Fruit fly (Drosophila melanogaster) whole organism, embryonic: Measurements from ENCODE around the gene CG3349.

Experiments
- CG10267 ChIP-seq: fragments of 200-800 bp; sonication (Bioruptor generic); optimal IDR thresholded peaks from 2 replicates; lab custom pipeline; 2018; ENCODE audit warnings: missing biosample characterization, mild to moderate bottlenecking, missing genetic modification characterization, moderate library complexity
- CG11093 ChIP-seq: fragments of 200-800 bp; sonication (Bioruptor generic); IDR thresholded peaks from 3 replicates; pipeline ENCODE4 v1.3.6; 2022; ENCODE audit warnings: missing biosample characterization, missing genetic modification characterization
- CG11247 ChIP-seq: fragments of 200-800 bp; sonication (Bioruptor generic); IDR thresholded peaks from 2 replicates; pipeline ENCODE4 v1.3.6; 2022; ENCODE audit warnings: missing biosample characterization, missing genetic modification characterization
- CG12104 ChIP-seq: fragments of 200-800 bp; sonication (Bioruptor generic); optimal IDR thresholded peaks from 3 replicates; lab custom pipeline; 2016; ENCODE audit warnings: missing biosample characterization, missing genetic modification characterization
- CG12155 ChIP-seq: fragments of 200-800 bp; sonication (Bioruptor generic); optimal IDR thresholded peaks from 3 replicates; lab custom pipeline; 2016; ENCODE audit warnings: missing biosample characterization, missing genetic modification characterization
- CG12299 ChIP-seq: fragments of 200-800 bp; sonication (Bioruptor generic); optimal IDR thresholded peaks from 2 replicates; lab custom pipeline; 2018; ENCODE audit warnings: missing biosample characterization, mild to moderate bottlenecking, missing genetic modification characterization
- CG12769 ChIP-seq: fragments of 200-800 bp; sonication (Bioruptor generic); optimal IDR thresholded peaks from 2 replicates; lab custom pipeline; 2019; ENCODE audit warnings: missing biosample characterization, mild to moderate bottlenecking, missing genetic modification characterization, moderate library complexity
- CG14710 ChIP-seq: fragments of 200-800 bp; sonication (Bioruptor generic); optimal IDR thresholded peaks from 3 replicates; lab custom pipeline; 2019; ENCODE audit warnings: missing biosample characterization, mild to moderate bottlenecking, missing genetic modification characterization, moderate library complexity
- CG14965 ChIP-seq: fragments of 200-800 bp; sonication (Bioruptor generic); optimal IDR thresholded peaks from 2 replicates; lab custom pipeline; 2016; ENCODE audit warnings: missing biosample characterization, missing genetic modification characterization, borderline replicate concordance
- CG17829 ChIP-seq: fragments of 200-800 bp; optimal IDR thresholded peaks from 2 replicates; lab custom pipeline; 2019; ENCODE audit warnings: missing biosample characterization, mild to moderate bottlenecking, missing genetic modification characterization, moderate library complexity
- CG18011 ChIP-seq: fragments of 200-800 bp; sonication (Bioruptor generic); optimal IDR thresholded peaks from 2 replicates; lab custom pipeline; 2017; ENCODE audit warnings: missing biosample characterization, missing genetic modification characterization, mild to moderate bottlenecking, moderate library complexity, missing genotype
- CG18262 ChIP-seq: fragments of 200-800 bp; optimal IDR thresholded peaks from 3 replicates; lab custom pipeline; 2019; ENCODE audit warnings: missing biosample characterization, mild to moderate bottlenecking, missing genetic modification characterization, moderate library complexity
- CG18599 ChIP-seq: fragments of 200-800 bp; sonication (Bioruptor generic); optimal IDR thresholded peaks from 3 replicates; lab custom pipeline; 2017; ENCODE audit warnings: missing biosample characterization, missing genetic modification characterization, mild to moderate bottlenecking, moderate library complexity, missing genetic modification reagents
- CG18764 ChIP-seq: fragments of 200-800 bp; sonication (Bioruptor generic); optimal IDR thresholded peaks from 3 replicates; lab custom pipeline; 2016; ENCODE audit warnings: missing biosample characterization, missing genetic modification characterization
- CG2129 ChIP-seq: fragments of 200-800 bp; sonication (Bioruptor generic); IDR thresholded peaks from 2 replicates; pipeline ENCODE4 v1.3.6; 2022; ENCODE audit warnings: missing biosample characterization, missing genetic modification characterization; ENCODE audit not compliant: partially characterized antibody
- CG30403 ChIP-seq: fragments of 200-800 bp; sonication (Bioruptor generic); optimal IDR thresholded peaks from 3 replicates; lab custom pipeline; 2016; ENCODE audit warnings: missing biosample characterization, missing genetic modification characterization
- CG31441 ChIP-seq: fragments of 200-800 bp; sonication (Bioruptor generic); IDR thresholded peaks from 2 replicates; pipeline ENCODE4 v1.3.6; 2022; ENCODE audit warnings: missing biosample characterization, missing genetic modification characterization
- CG3163 ChIP-seq: fragments of 200-800 bp; sonication (Bioruptor generic); optimal IDR thresholded peaks from 3 replicates; lab custom pipeline; 2016; ENCODE audit warnings: missing biosample characterization, missing genetic modification characterization
- CG3838 ChIP-seq: fragments of 200-800 bp; sonication (Bioruptor generic); optimal IDR thresholded peaks from 3 replicates; lab custom pipeline; 2016; ENCODE audit warnings: missing biosample characterization, missing genetic modification characterization
- CG42726 ChIP-seq: fragments of 200-800 bp; sonication (Bioruptor generic); IDR thresholded peaks from 2 replicates; pipeline ENCODE4 v1.3.6; 2022; ENCODE audit warnings: missing biosample characterization, missing genetic modification characterization; ENCODE audit not compliant: partially characterized antibody
- CG5245 ChIP-seq: fragments of 200-800 bp; sonication (Bioruptor generic); optimal IDR thresholded peaks from 3 replicates; lab custom pipeline; 2016; ENCODE audit warnings: missing biosample characterization, missing genetic modification characterization
- CG8924 ChIP-seq: fragments of 200-800 bp; optimal IDR thresholded peaks from 3 replicates; lab custom pipeline; 2019; ENCODE audit warnings: missing biosample characterization, mild to moderate bottlenecking, missing genetic modification characterization, moderate library complexity
- CG9727 ChIP-seq: fragments of 200-800 bp; sonication (Bioruptor generic); optimal IDR thresholded peaks from 3 replicates; lab custom pipeline; 2017; ENCODE audit warnings: missing biosample characterization, mild to moderate bottlenecking, missing genetic modification characterization
- D ChIP-seq, 2 experiments: fragments of 200-800 bp in 1 of 2; fragments of >200 bp in 1 of 2; sonication (Bioruptor generic) in 1 of 2; optimal IDR thresholded peaks; 2 replicates in 1 of 2; 3 replicates in 1 of 2; lab custom pipeline; 2017; ENCODE audit warnings: mild to moderate bottlenecking in 1 of 2, missing biosample characterization in 1 of 2, missing genetic modification characterization in 1 of 2, missing genetic modification reagents in 1 of 2
- E2f1 ChIP-seq: fragments of 200-800 bp; sonication (Bioruptor generic); IDR thresholded peaks from 2 replicates; pipeline ENCODE4 v1.3.6; 2022; ENCODE audit warnings: missing biosample characterization, missing genetic modification characterization
- Elba2 ChIP-seq: fragments of 200-800 bp; sonication (Bioruptor generic); optimal IDR thresholded peaks from 3 replicates; lab custom pipeline; 2016; ENCODE audit warnings: missing biosample characterization, missing genetic modification characterization
- Ets65A ChIP-seq: fragments of 200-800 bp; sonication (Bioruptor generic); peaks from one replicate; lab custom pipeline; 2016; ENCODE audit warnings: missing biosample characterization, missing genetic modification characterization
- H2.0 ChIP-seq: fragments of 200-800 bp; sonication (Bioruptor generic); IDR thresholded peaks from 2 replicates; pipeline ENCODE4 v1.3.6; 2022; ENCODE audit warnings: missing biosample characterization, missing genetic modification characterization
- Hr39 ChIP-seq: fragments of >200 bp; optimal IDR thresholded peaks from 2 replicates; lab custom pipeline; 2017
- Stat92E ChIP-seq, 3 experiments: fragments of >200 bp in 2 of 3; fragments of 200-800 bp in 1 of 3; sonication (Bioruptor generic) in 1 of 3; optimal IDR thresholded peaks; 2 replicates each; lab custom pipeline; 2017 to 2019; ENCODE audit warnings: missing biosample characterization in 3 of 3, missing genetic modification characterization in 3 of 3, mild to moderate bottlenecking in 1 of 3, moderate library complexity in 1 of 3
- aop ChIP-seq: fragments of 200-800 bp; sonication (Bioruptor generic); IDR thresholded peaks from 2 replicates; pipeline ENCODE4 v1.3.6; 2022; ENCODE audit warnings: missing biosample characterization, missing genetic modification characterization
- ash1 ChIP-seq: fragments of 200-800 bp; sonication (Bioruptor generic); optimal IDR thresholded peaks from 2 replicates; lab custom pipeline; 2018; ENCODE audit warnings: missing biosample characterization, mild to moderate bottlenecking, missing genetic modification characterization
- ems ChIP-seq: fragments of 200-800 bp; sonication (Bioruptor generic); optimal IDR thresholded peaks from 3 replicates; lab custom pipeline; 2016; ENCODE audit warnings: missing biosample characterization, missing genetic modification characterization
- ewg ChIP-seq: fragments of 200-800 bp; sonication (Bioruptor generic); optimal IDR thresholded peaks from 3 replicates; lab custom pipeline; 2017; ENCODE audit warnings: mild to moderate bottlenecking, missing biosample characterization, missing genetic modification reagents, missing genetic modification characterization
- exex ChIP-seq: fragments of 200-800 bp; sonication (Bioruptor generic); optimal IDR thresholded peaks from 4 replicates; lab custom pipeline; 2018; ENCODE audit warnings: missing biosample characterization, mild to moderate bottlenecking, missing genetic modification characterization, moderate library complexity
- fd3F ChIP-seq: fragments of 200-800 bp; sonication (Bioruptor generic); optimal IDR thresholded peaks from 2 replicates; lab custom pipeline; 2018; ENCODE audit warnings: missing biosample characterization, mild to moderate bottlenecking, missing genetic modification characterization, moderate library complexity
- gsb-n ChIP-seq: fragments of 200-800 bp; sonication (Bioruptor generic); optimal IDR thresholded peaks from 3 replicates; lab custom pipeline; 2018; ENCODE audit warnings: missing biosample characterization, mild to moderate bottlenecking, missing genetic modification characterization
- insv ChIP-seq, 2 experiments: fragments of 200-800 bp; sonication (Bioruptor generic); optimal IDR thresholded peaks; 3 replicates each; lab custom pipeline; 2016 to 2018; ENCODE audit warnings: missing biosample characterization in 2 of 2, missing genetic modification characterization in 2 of 2
- lola ChIP-seq, 3 experiments: fragments of >200 bp in 2 of 3; fragments of 200-800 bp in 1 of 3; sonication (Bioruptor generic) in 1 of 3; optimal IDR thresholded peaks; 2 replicates each; lab custom pipeline; 2017 to 2019; ENCODE audit warnings: missing biosample characterization in 3 of 3, missing genetic modification characterization in 3 of 3, mild to moderate bottlenecking in 1 of 3, moderate library complexity in 1 of 3
- odd ChIP-seq: fragments of 200-800 bp; sonication (Bioruptor generic); optimal IDR thresholded peaks from 2 replicates; lab custom pipeline; 2017; ENCODE audit warnings: missing biosample characterization, mild to moderate bottlenecking, missing genetic modification characterization
- p53 ChIP-seq: fragments of 200-800 bp; sonication (Bioruptor generic); optimal IDR thresholded peaks from 2 replicates; lab custom pipeline; 2016; ENCODE audit warnings: missing biosample characterization, missing genetic modification characterization
- psq ChIP-seq: fragments of 200-800 bp; sonication (Bioruptor generic); optimal IDR thresholded peaks from 2 replicates; lab custom pipeline; 2017; ENCODE audit warnings: missing biosample characterization, missing genetic modification characterization
- twi ChIP-seq: fragments of 200-800 bp; optimal IDR thresholded peaks from 2 replicates; lab custom pipeline; 2019; ENCODE audit warnings: missing biosample characterization, mild to moderate bottlenecking, missing genetic modification characterization, moderate library complexity
- wdn ChIP-seq: fragments of 200-800 bp; sonication (Bioruptor generic); IDR thresholded peaks from 2 replicates; pipeline ENCODE4 v1.3.6; 2022; ENCODE audit warnings: missing biosample characterization, missing genetic modification characterization
- yki ChIP-seq: fragments of >200 bp; optimal IDR thresholded peaks from 3 replicates; lab custom pipeline; 2018
- zen ChIP-seq: fragments of 200-800 bp; sonication (Bioruptor generic); optimal IDR thresholded peaks from 3 replicates; lab custom pipeline; 2018; ENCODE audit warnings: missing biosample characterization, mild to moderate bottlenecking, missing genetic modification characterization, moderate library complexity

Gene CG3349

dm6 chr3L:14945961-14946466, 33.4 kb upstream of the CG3349 start, which contains the start of gene BobA (continued):
- TF ChIP-seq CG2129 (no peak), Ets65A (peak; percentile 70)

DNA sequence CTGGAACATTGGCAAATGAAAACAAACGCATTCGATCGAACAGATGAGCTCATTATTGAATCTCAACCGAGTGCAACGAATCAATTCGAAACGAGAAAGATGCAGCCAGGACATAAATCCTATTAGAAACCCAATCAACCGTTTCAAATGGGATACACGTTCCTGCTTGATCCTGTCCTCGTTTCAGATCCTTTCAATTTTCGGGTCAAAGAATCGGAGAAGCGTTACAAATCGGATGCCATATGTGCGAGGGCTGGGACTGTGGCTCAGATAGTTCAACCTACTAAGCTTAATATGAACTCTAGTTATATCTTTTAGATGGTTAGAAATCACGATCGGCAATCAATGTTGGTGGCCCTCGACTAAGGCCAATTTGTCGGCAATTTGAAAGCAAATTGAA, 29.5 kb upstream of the CG3349 start:
- peak; percentile 1 for TF ChIP-seq Elba2 (GFP tag; lab: Kevin White, UChicago)
- no peak for TF ChIP-seq yki (lab: Kevin White, UChicago)
- no peak for TF ChIP-seq odd
- TF ChIP-seq CG18599 (GFP tag; lab: Kevin White, UChicago) = no peak
- TF ChIP-seq H2.0 (GFP tag; lab: Robert Waterston, UW) = no peak
- no peak for TF ChIP-seq CG11093 (GFP tag; lab: Robert Waterston, UW)
- no peak for TF ChIP-seq exex
- peak; percentile 76 for TF ChIP-seq gsb-n (tag; lab: Kevin White, UChicago)
- no peak for TF ChIP-seq Hr39
- TF ChIP-seq CG12769 (tag; lab: Kevin White, UChicago) = no peak
- TF ChIP-seq twi (tag; lab: Kevin White, UChicago) = peak; percentile 74
- peak in 1 of 2 experiments; percentile 81 for TF ChIP-seq insv (GFP tag; optimal IDR thresholded peaks at IDR 0.05; lab: Kevin White, UChicago)
- TF ChIP-seq fd3F = no peak

dm6 chr3L:14952858-14953669, 26.4 kb upstream of the CG3349 start:
- TF ChIP-seq CG5245 (GFP tag; lab: Kevin White, UChicago) = no peak
- no peak for TF ChIP-seq CG12155 (GFP tag; lab: Kevin White, UChicago)
- 0 out of 2 replicates have a peak, but pooled peaks have one; percentile 17 for TF ChIP-seq CG31441 (GFP tag; lab: Robert Waterston, UW)
- peak in 1 of 3 experiments; percentile 51 for TF ChIP-seq lola (GFP tag; optimal IDR thresholded peaks at IDR 0.05; lab: Kevin White, UChicago)
- TF ChIP-seq CG14965 = no peak
- no peak for TF ChIP-seq CG11247
- peak; percentile 11 for TF ChIP-seq ewg (GFP tag; lab: Kevin White, UChicago)
- peak; percentile 23 for TF ChIP-seq CG10267 (tag; lab: Kevin White, UChicago)
- peak; percentile 54 for TF ChIP-seq CG18262 (tag; lab: Kevin White, UChicago)
- peak; percentile 39 for TF ChIP-seq CG17829 (tag; lab: Kevin White, UChicago)
- no peak for TF ChIP-seq CG12104
- TF ChIP-seq CG30403 (GFP tag; lab: Kevin White, UChicago) = no peak
- TF ChIP-seq p53 (GFP tag; lab: Kevin White, UChicago) = peak; percentile 28
- TF ChIP-seq wdn (GFP tag; lab: Robert Waterston, UW) = no peak
- TF ChIP-seq E2f1 (GFP tag; lab: Robert Waterston, UW) = no peak
- no peak for TF ChIP-seq Ets65A
- TF ChIP-seq CG14710 (tag; lab: Kevin White, UChicago) = peak; percentile 19
- no peak for TF ChIP-seq ash1
- no peak for TF ChIP-seq psq (GFP tag; lab: Kevin White, UChicago)
- no peak for TF ChIP-seq CG42726 (GFP tag; lab: Robert Waterston, UW)
- TF ChIP-seq CG3163 (GFP tag; lab: Kevin White, UChicago) = no peak
- peak; percentile 8 for TF ChIP-seq zen (tag; lab: Kevin White, UChicago)
- no peak for TF ChIP-seq CG18764 (GFP tag; lab: Kevin White, UChicago)
- TF ChIP-seq D (optimal IDR thresholded peaks at IDR 0.05; lab: Kevin White, UChicago) = peak; percentile 100
- TF ChIP-seq D (GFP tag; optimal IDR thresholded peaks at IDR 0.05; lab: Kevin White, UChicago) = no peak
- TF ChIP-seq CG3838 (GFP tag; lab: Kevin White, UChicago) = no peak
- peak; percentile 24 for TF ChIP-seq CG9727 (GFP tag; lab: Kevin White, UChicago)
- no peak for TF ChIP-seq Stat92E (GFP tag; optimal IDR thresholded peaks at IDR 0.05; lab: Kevin White, UChicago)
- no peak for TF ChIP-seq CG12299 (tag; lab: Kevin White, UChicago)
- no peak for TF ChIP-seq aop (GFP tag; lab: Robert Waterston, UW)
- TF ChIP-seq ems (GFP tag; lab: Kevin White, UChicago) = no peak
- TF ChIP-seq CG8924 (tag; lab: Kevin White, UChicago) = peak; percentile 38
- TF ChIP-seq CG18011 (GFP tag; lab: Kevin White, UChicago) = no peak
